Worm (Caenorhabditis elegans) whole organism, L4 larva: Measurements from ENCODE around the gene fbxb-98.
"Not testable (repeated sequence)": the region's sequence is repeated elsewhere in the genome, so short reads cannot be mapped to it uniquely, and the experiment has no call there.

Experiments
- D1046.2 ChIP-seq: fragments of 200-800 bp; sonication (Bioruptor generic); IDR thresholded peaks from 2 replicates; pipeline ENCODE4 v1.3.6; 2022; ENCODE audit warnings: missing genetic modification characterization, missing compliant biosample characterization
- Y105C5A.15 ChIP-seq: fragments of 200-800 bp; sonication (Bioruptor generic); IDR thresholded peaks from 2 replicates; pipeline ENCODE4 v1.3.6; 2022; ENCODE audit warnings: missing genetic modification characterization, missing compliant biosample characterization
- Y48G9A.11 ChIP-seq: fragments of 200-800 bp; sonication (Bioruptor generic); IDR thresholded peaks from 2 replicates; pipeline ENCODE4 v1.3.6; 2022; ENCODE audit warnings: missing genetic modification reagents, missing genetic modification characterization, missing compliant biosample characterization
- ZK337.2 ChIP-seq: fragments of 200-800 bp; sonication (Bioruptor generic); IDR thresholded peaks from 2 replicates; pipeline ENCODE4 v1.3.6; 2022; ENCODE audit warnings: missing genetic modification reagents, missing genetic modification characterization, missing compliant biosample characterization
- ama-1 ChIP-seq: fragments of 150-350 bp; optimal IDR thresholded peaks from 2 replicates; lab custom pipeline; 2014; ENCODE audit warnings: inconsistent platforms, mixed read lengths
- arid-1 ChIP-seq: fragments of 200-800 bp; sonication (Bioruptor generic); conservative IDR thresholded peaks from 2 replicates; pipeline ENCODE4 v1.3.6; 2022; ENCODE audit warnings: missing genetic modification reagents, missing genetic modification characterization, missing compliant biosample characterization
- ceh-28 ChIP-seq: fragments of 150-350 bp; optimal IDR thresholded peaks from 2 replicates; lab custom pipeline; 2014; ENCODE audit warnings: missing biosample characterization, missing genetic modification reagents, missing genetic modification characterization
- ceh-32 ChIP-seq: sonication (generic microtip); optimal IDR thresholded peaks from 2 replicates; lab custom pipeline; 2016; ENCODE audit warnings: mild to moderate bottlenecking, missing genetic modification characterization, missing compliant biosample characterization; ENCODE audit not compliant: poor library complexity
- ceh-44 ChIP-seq: fragments of 200-800 bp; sonication (Bioruptor generic); IDR thresholded peaks from 2 replicates; pipeline ENCODE4 v1.3.6; 2022; ENCODE audit warnings: missing genetic modification reagents, missing genetic modification characterization, missing compliant biosample characterization
- cey-2 ChIP-seq: sonication (generic microtip); optimal IDR thresholded peaks from 3 replicates; lab custom pipeline; 2017; ENCODE audit warnings: missing genetic modification characterization, mild to moderate bottlenecking, missing compliant biosample characterization, antibody characterized with exemption, borderline replicate concordance; ENCODE audit not compliant: insufficient read depth
- daf-16 ChIP-seq, 3 experiments: sonication (generic microtip); optimal IDR thresholded peaks; 2 replicates each; lab custom pipeline; 2016 to 2017; ENCODE audit warnings: missing genetic modification characterization in 3 of 3, missing genetic modification reagents in 3 of 3, mild to moderate bottlenecking in 2 of 3, missing compliant biosample characterization in 2 of 3, missing biosample characterization in 1 of 3, moderate library complexity in 1 of 3
- daf-19 ChIP-seq: fragments of 200-800 bp; sonication (Bioruptor generic); conservative IDR thresholded peaks from 2 replicates; pipeline ENCODE4 v1.3.6; 2022; ENCODE audit warnings: missing genetic modification characterization, missing compliant biosample characterization
- daf-8 ChIP-seq: fragments of 200-800 bp; sonication (Bioruptor generic); IDR thresholded peaks from 2 replicates; pipeline ENCODE4 v1.3.6; 2022; ENCODE audit warnings: missing genetic modification characterization, missing compliant biosample characterization
- dmd-6 ChIP-seq: fragments of 200-800 bp; sonication (Bioruptor generic); IDR thresholded peaks from 2 replicates; pipeline ENCODE4 v1.3.6; 2022; ENCODE audit warnings: missing genetic modification reagents, missing genetic modification characterization, missing compliant biosample characterization
- duxl-1 ChIP-seq: sonication (generic microtip); optimal IDR thresholded peaks from 2 replicates; lab custom pipeline; 2016; ENCODE audit warnings: mild to moderate bottlenecking, missing genetic modification characterization, moderate library complexity, missing compliant biosample characterization; ENCODE audit not compliant: poor library complexity
- dve-1 ChIP-seq: sonication (generic microtip); optimal IDR thresholded peaks from 2 replicates; lab custom pipeline; 2017; ENCODE audit warnings: antibody characterized with exemption, mild to moderate bottlenecking, missing genetic modification characterization, missing compliant biosample characterization; ENCODE audit not compliant: insufficient read depth
- gei-8 ChIP-seq: fragments of 200-800 bp; sonication (Bioruptor generic); optimal IDR thresholded peaks from 2 replicates; lab custom pipeline; 2018; ENCODE audit warnings: mild to moderate bottlenecking, missing genetic modification characterization, missing compliant biosample characterization
- hif-1 ChIP-seq, 2 experiments: sonication (generic microtip); optimal IDR thresholded peaks; 2 replicates each; lab custom pipeline; 2016 to 2017; ENCODE audit warnings: missing compliant biosample characterization in 2 of 2, missing genetic modification characterization in 2 of 2, missing genetic modification reagents in 2 of 2, missing genotype in 2 of 2, mild to moderate bottlenecking in 1 of 2
- hlh-30 ChIP-seq: sonication (generic microtip); optimal IDR thresholded peaks from 2 replicates; lab custom pipeline; 2017; ENCODE audit warnings: antibody characterized with exemption, mild to moderate bottlenecking, missing genetic modification characterization, missing compliant biosample characterization; ENCODE audit not compliant: insufficient read depth
- jun-1 ChIP-seq: fragments of 150-350 bp; optimal IDR thresholded peaks from 2 replicates; lab custom pipeline; 2014; ENCODE audit warnings: missing biosample characterization, missing genetic modification reagents, missing genetic modification characterization
- lin-1 ChIP-seq: fragments of 200-800 bp; sonication (Bioruptor generic); IDR thresholded peaks from 2 replicates; pipeline ENCODE4 v1.3.6; 2022; ENCODE audit warnings: missing genetic modification reagents, missing genetic modification characterization, missing compliant biosample characterization
- lin-15B ChIP-seq: fragments of 150-350 bp; sonication (generic microtip); optimal IDR thresholded peaks from 3 replicates; lab custom pipeline; 2014; ENCODE audit warnings: missing biosample characterization, missing genetic modification characterization
- lin-38 ChIP-seq: fragments of 200-800 bp; sonication (Bioruptor generic); IDR thresholded peaks from 2 replicates; pipeline ENCODE4 v1.3.6; 2022; ENCODE audit warnings: missing genetic modification reagents, missing genetic modification characterization, missing compliant biosample characterization
- madf-5 ChIP-seq, 2 experiments: fragments of 200-800 bp; sonication (Bioruptor generic); IDR thresholded peaks; 2 replicates each; pipeline ENCODE4 v1.3.6; 2022; ENCODE audit warnings: missing compliant biosample characterization in 2 of 2, missing genetic modification characterization in 2 of 2
- mdl-1 ChIP-seq, 2 experiments: fragments of 150-350 bp in 1 of 2; sonication (generic microtip) in 1 of 2; optimal IDR thresholded peaks; 2 replicates each; lab custom pipeline; 2014 to 2017; ENCODE audit warnings: missing biosample characterization in 2 of 2, missing genetic modification characterization in 2 of 2
- nhr-10 ChIP-seq: fragments of 150-350 bp; optimal IDR thresholded peaks from 2 replicates; lab custom pipeline; 2014; ENCODE audit warnings: missing biosample characterization, missing genetic modification characterization
- nhr-28 ChIP-seq: fragments of 150-350 bp; optimal IDR thresholded peaks from 2 replicates; lab custom pipeline; 2014; ENCODE audit warnings: missing biosample characterization, missing genetic modification characterization
- nhr-48 ChIP-seq: sonication (generic microtip); optimal IDR thresholded peaks from 2 replicates; lab custom pipeline; 2016; ENCODE audit warnings: mild to moderate bottlenecking, missing genetic modification characterization, missing compliant biosample characterization
- nhr-76 ChIP-seq: fragments of 150-350 bp; optimal IDR thresholded peaks from 2 replicates; lab custom pipeline; 2014; ENCODE audit warnings: missing biosample characterization, missing genetic modification characterization
- pha-4 ChIP-seq, 2 experiments: fragments of 150-350 bp in 1 of 2; fragments of 200-800 bp in 1 of 2; sonication (Bioruptor generic) in 1 of 2; IDR thresholded peaks in 1 of 2; optimal IDR thresholded peaks in 1 of 2; 2 replicates each; pipeline versions ENCODE4 v1.3.6 to Lab custom; 2014 to 2022; ENCODE audit warnings: missing genetic modification characterization in 2 of 2, missing genetic modification reagents in 2 of 2, missing biosample characterization in 1 of 2, missing compliant biosample characterization in 1 of 2
- php-3 ChIP-seq: fragments of 200-800 bp; sonication (Bioruptor generic); IDR thresholded peaks from 2 replicates; pipeline ENCODE4 v1.3.6; 2022; ENCODE audit warnings: missing genetic modification reagents, missing genetic modification characterization, missing compliant biosample characterization
- pqm-1 ChIP-seq: sonication (generic microtip); optimal IDR thresholded peaks from 2 replicates; lab custom pipeline; 2017; ENCODE audit warnings: missing biosample characterization, missing genetic modification characterization
- snpc-1.2 ChIP-seq: fragments of 200-800 bp; sonication (Bioruptor generic); IDR thresholded peaks from 2 replicates; pipeline ENCODE4 v1.3.6; 2022; ENCODE audit warnings: missing genetic modification reagents, missing genetic modification characterization, missing compliant biosample characterization
- spr-1 ChIP-seq: sonication (generic microtip); optimal IDR thresholded peaks from 2 replicates; lab custom pipeline; 2016; ENCODE audit warnings: mild to moderate bottlenecking, missing genetic modification characterization, missing compliant biosample characterization
- unc-39 ChIP-seq: sonication (generic microtip); optimal IDR thresholded peaks from 2 replicates; lab custom pipeline; 2017; ENCODE audit warnings: missing biosample characterization, missing genetic modification characterization
- zfp-2 ChIP-seq: sonication (generic microtip); optimal IDR thresholded peaks from 2 replicates; lab custom pipeline; 2016; ENCODE audit warnings: mild to moderate bottlenecking, missing genetic modification characterization, missing compliant biosample characterization
- zfp-3 ChIP-seq: fragments of 200-800 bp; sonication (Bioruptor generic); conservative IDR thresholded peaks from 2 replicates; pipeline ENCODE4 v1.3.6; 2022; ENCODE audit warnings: missing genetic modification reagents, missing genetic modification characterization, missing compliant biosample characterization
- zip-11 ChIP-seq: fragments of 200-800 bp; sonication (Bioruptor generic); IDR thresholded peaks from 2 replicates; pipeline ENCODE4 v1.3.6; 2022; ENCODE audit warnings: missing genetic modification characterization, missing compliant biosample characterization

fbxb-98 gene

ce11 chrII:1824329-1824728 lies 38.1 kb upstream of the fbxb-98 start, which contains the start of gene math-41:
Gene math-41 (plus strand): TSS chrII:1824629.
- TF ChIP-seq arid-1 (GFP tag; lab: Robert Waterston, UW); zfp-2 (tag; lab: Kevin White, UChicago); ceh-44 (GFP tag; lab: Robert Waterston, UW): not testable (repeated sequence)
- TF ChIP-seq, all 104 proteins: peak for 0; not testable (repeated sequence) for 104

- TF ChIP-seq daf-19 (GFP tag; lab: Robert Waterston, UW), result no peak
- TF ChIP-seq pqm-1, result peak; percentile 63
- no peak for TF ChIP-seq gei-8 (GFP tag; lab: Kevin White, UChicago)
- peak; percentile 19; the same call in 1 of the 2 replicates for TF ChIP-seq dmd-6
These were observed 32.2 kb upstream of the fbxb-98 start, which contains the start of gene math-40 for ce11 chrII:1830182-1830682. Gene math-40 (plus strand): TSS chrII:1830632.

ce11 chrII:1831883-1832388 lies 30.5 kb upstream of the fbxb-98 start, which contains the start of gene math-39:
Gene math-39 (plus strand): TSS chrII:1832338.
- peak; percentile 40 for TF ChIP-seq pqm-1
- TF ChIP-seq zip-11 (GFP tag; lab: Robert Waterston, UW), result no peak
- TF ChIP-seq nhr-10 (tag; lab: Kevin White, UChicago), result no peak
- peak; percentile 10 for TF ChIP-seq nhr-28 (tag; lab: Kevin White, UChicago)
- no peak for TF ChIP-seq unc-39 (tag; lab: Kevin White, UChicago)
- no peak for TF ChIP-seq madf-5 (GFP tag; IDR thresholded peaks at IDR 0.05; lab: Robert Waterston, UW)

- TF ChIP-seq daf-16 (GFP tag; optimal IDR thresholded peaks at IDR 0.05; lab: Kevin White, UChicago) (no peak), daf-16 (tag; optimal IDR thresholded peaks at IDR 0.05; lab: Kevin White, UChicago) (peak; percentile 21), ceh-28 (no peak), spr-1 (tag; lab: Kevin White, UChicago) (no peak), dmd-6 (no peak)
These were observed 26.2 kb upstream of the fbxb-98 start, which contains the start of gene T08E11.1 for ce11 chrII:1836204-1836603. Gene T08E11.1 (plus strand): TSS chrII:1836504.

ce11 chrII:1842894-1843293 lies 19.5 kb upstream of the fbxb-98 start, which contains the start of the genes C52E2.5 and C52E2.4:
Gene C52E2.5 (minus strand): TSS chrII:1842936.
Gene C52E2.4 (plus strand): TSS chrII:1843145.
- peak; percentile 87 for TF ChIP-seq pqm-1
- TF ChIP-seq lin-15B (tag; lab: Kevin White, UChicago), result no peak
- TF ChIP-seq ZK337.2 (GFP tag; lab: Robert Waterston, UW), result no peak
- peak; percentile 33 for TF ChIP-seq hlh-30
- no peak for TF ChIP-seq zfp-2 (tag; lab: Kevin White, UChicago)
- peak; percentile 58 for TF ChIP-seq dve-1
- no peak for TF ChIP-seq daf-16 (GFP tag; optimal IDR thresholded peaks at IDR 0.05; lab: Kevin White, UChicago)
- TF ChIP-seq daf-16 (tag; optimal IDR thresholded peaks at IDR 0.05; lab: Kevin White, UChicago), result peak; percentile 96
- no peak for TF ChIP-seq lin-38
- peak; percentile 49 for TF ChIP-seq duxl-1 (tag; lab: Kevin White, UChicago)
- TF ChIP-seq dmd-6, result peak; percentile 64
- TF ChIP-seq daf-8, result no peak
- 0 out of 2 replicates have a peak, but pooled peaks have one; percentile 29 for TF ChIP-seq php-3 (GFP tag; lab: Robert Waterston, UW)
- no peak for TF ChIP-seq D1046.2
- no peak for TF ChIP-seq ceh-28
- peak; percentile 82 for TF ChIP-seq nhr-28 (tag; lab: Kevin White, UChicago)
- TF ChIP-seq mdl-1 (tag; optimal IDR thresholded peaks at IDR 0.05; lab: Kevin White, UChicago), result no peak

ce11 chrII:1844552-1844951 lies 17.9 kb upstream of the fbxb-98 start:
- TF ChIP-seq cey-2 (tag; lab: Kevin White, UChicago) (no peak), zip-11 (GFP tag; lab: Robert Waterston, UW) (no peak), ceh-44 (GFP tag; lab: Robert Waterston, UW) (no peak), ceh-32 (tag; lab: Kevin White, UChicago) (no peak), ama-1 (lab: Kevin White, UChicago) (no peak), lin-38 (no peak), nhr-48 (tag; lab: Kevin White, UChicago) (no peak), jun-1 (no peak), nhr-76 (tag; lab: Kevin White, UChicago) (no peak), zfp-3 (GFP tag; lab: Robert Waterston, UW) (no peak), Y105C5A.15 (GFP tag; lab: Robert Waterston, UW) (no peak), lin-1 (GFP tag; lab: Robert Waterston, UW) (no peak), snpc-1.2 (GFP tag; lab: Robert Waterston, UW) (no peak), pha-4 (GFP tag; IDR thresholded peaks at IDR 0.05; lab: Robert Waterston, UW) (no peak), pha-4 (tag; optimal IDR thresholded peaks at IDR 0.05; lab: Kevin White, UChicago) (no peak), Y48G9A.11 (GFP tag; lab: Robert Waterston, UW) (no peak), hif-1 (tag; optimal IDR thresholded peaks at IDR 0.05; lab: Kevin White, UChicago) (no peak)
